Fruit fly (Drosophila melanogaster): ENCODE data around the gene CG17261.

The CG17261 gene

DNA sequence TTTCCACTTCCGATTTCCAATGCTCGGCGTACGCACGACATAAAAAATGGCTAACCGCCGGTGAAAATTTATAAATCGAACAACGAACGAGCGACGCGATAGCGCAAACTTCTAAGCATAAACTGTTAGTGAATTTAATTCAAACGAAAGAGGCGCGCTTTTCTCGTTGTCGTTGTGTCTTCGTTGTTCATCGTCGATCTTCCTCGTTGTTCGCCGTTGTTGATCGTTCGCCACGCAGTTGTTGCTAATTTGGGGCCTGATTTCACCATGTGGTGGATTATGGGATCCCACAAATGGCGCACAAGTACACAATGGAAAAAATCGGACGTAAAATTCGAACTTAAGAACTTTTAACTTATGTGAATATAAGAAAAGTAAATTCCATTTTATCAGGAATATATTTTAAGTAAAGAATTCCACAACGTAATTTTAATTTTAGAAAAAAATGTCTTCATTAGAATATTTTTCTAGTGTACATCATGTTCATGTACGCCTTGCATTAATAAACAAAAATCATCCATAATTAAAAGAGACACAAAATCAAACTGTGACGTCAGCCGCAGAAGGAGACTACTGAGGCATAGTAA, 44.0 kb downstream of the CG17261 start (continued):
- peak; percentile 79 for TF ChIP-seq CG9932 (GFP tag; IDR thresholded peaks at IDR 0.05)
- TF ChIP-seq CG32532 (GFP tag; IDR thresholded peaks at IDR 0.05), result peak; percentile 83
- TF ChIP-seq gfzf (GFP tag; optimal IDR thresholded peaks at IDR 0.05), result no peak
- TF ChIP-seq CG3838 (GFP tag; optimal IDR thresholded peaks at IDR 0.05), result peak; percentile 0
- TF ChIP-seq CG9817 (tag; optimal IDR thresholded peaks at IDR 0.05), result peak; percentile 74
- TF ChIP-seq MTF-1 (GFP tag; optimal IDR thresholded peaks at IDR 0.05; ENCODE audit: borderline replicate concordance), result no peak
- peak; percentile 57 for TF ChIP-seq tio (GFP tag; optimal IDR thresholded peaks at IDR 0.05)
- TF ChIP-seq CG13296 (GFP tag; optimal IDR thresholded peaks at IDR 0.05), result peak; percentile 76
- peak; percentile 84 for TF ChIP-seq PHDP (tag; optimal IDR thresholded peaks at IDR 0.05)
- no peak for TF ChIP-seq grn (GFP tag; optimal IDR thresholded peaks at IDR 0.05)
- peak; percentile 40 for TF ChIP-seq CG5180 (GFP tag; optimal IDR thresholded peaks at IDR 0.05)
- TF ChIP-seq inv (GFP tag; IDR thresholded peaks at IDR 0.05; ENCODE audit: partially characterized antibody), result no peak
- TF ChIP-seq Adf1 (GFP tag; IDR thresholded peaks at IDR 0.05), result peak; percentile 42
- peak; percentile 79 for TF ChIP-seq CG17359 (tag; optimal IDR thresholded peaks at IDR 0.05)
- TF ChIP-seq Rfx (GFP tag; IDR thresholded peaks at IDR 0.05), result peak; percentile 84
- peak; percentile 6 for TF ChIP-seq Myb (GFP tag; optimal IDR thresholded peaks at IDR 0.05)
- TF ChIP-seq CG4404 (GFP tag; IDR thresholded peaks at IDR 0.05), result no peak
- TF ChIP-seq Med (GFP tag), result peak; percentile 93
- TF ChIP-seq zf30C (GFP tag; optimal IDR thresholded peaks at IDR 0.05), result no peak
- TF ChIP-seq lola (GFP tag; optimal IDR thresholded peaks at IDR 0.05), result no peak
- no peak for TF ChIP-seq en (GFP tag; optimal IDR thresholded peaks at IDR 0.05)
- TF ChIP-seq zfh2 (GFP tag; optimal IDR thresholded peaks at IDR 0.05), result peak; percentile 22
- no peak for TF ChIP-seq CG8478 (optimal IDR thresholded peaks at IDR 0.05)
- peak; percentile 16 for TF ChIP-seq CG14710 (tag; optimal IDR thresholded peaks at IDR 0.05)
- TF ChIP-seq Nf-YB (GFP tag; optimal IDR thresholded peaks at IDR 0.05), result peak; percentile 30
- peak; percentile 75 for TF ChIP-seq Sox100B (GFP tag; optimal IDR thresholded peaks at IDR 0.05)
- peak; percentile 86 for TF ChIP-seq gem (tag; optimal IDR thresholded peaks at IDR 0.05)
- 0 out of 2 replicates have a peak, but pooled peaks have one; percentile 13 for TF ChIP-seq danr (GFP tag; IDR thresholded peaks at IDR 0.05)
- TF ChIP-seq B-H1 (GFP tag; IDR thresholded peaks at IDR 0.05), result peak; percentile 52; the same call in 1 of the 3 replicates
- peak; percentile 83 for TF ChIP-seq Sox102F (GFP tag; optimal IDR thresholded peaks at IDR 0.05)
- TF ChIP-seq NfI (GFP tag; optimal IDR thresholded peaks at IDR 0.05), result peak; percentile 48
- no peak for TF ChIP-seq CG4360 (GFP tag; IDR thresholded peaks at IDR 0.05)
- peak; percentile 78 for TF ChIP-seq CG7556 (GFP tag; optimal IDR thresholded peaks at IDR 0.05)
- TF ChIP-seq ara (GFP tag; IDR thresholded peaks at IDR 0.05), result no peak
- TF ChIP-seq CG14014 (GFP tag; IDR thresholded peaks at IDR 0.05), result peak; percentile 69
- peak; percentile 44; the same call in 1 of the 2 replicates for TF ChIP-seq bowl (GFP tag; IDR thresholded peaks at IDR 0.05)
- peak; percentile 31 for TF ChIP-seq Ravus (GFP tag; IDR thresholded peaks at IDR 0.05)
- TF ChIP-seq kay (GFP tag; optimal IDR thresholded peaks at IDR 0.05), result peak; percentile 51
- TF ChIP-seq B-H2 (GFP tag; optimal IDR thresholded peaks at IDR 0.05), result no peak
- TF ChIP-seq wek (GFP tag; optimal IDR thresholded peaks at IDR 0.05), result no peak
- TF ChIP-seq org-1 (GFP tag; optimal IDR thresholded peaks at IDR 0.05), result peak; percentile 55
- peak; percentile 81 for TF ChIP-seq CG31441 (GFP tag; IDR thresholded peaks at IDR 0.05)
- peak; percentile 71 for TF ChIP-seq HmgZ (tag; optimal IDR thresholded peaks at IDR 0.05)
- no peak for TF ChIP-seq CG34224 (GFP tag; IDR thresholded peaks at IDR 0.05; ENCODE audit: partially characterized antibody)
- peak; percentile 0 for TF ChIP-seq CG3065 (GFP tag; optimal IDR thresholded peaks at IDR 0.05)
- no peak for TF ChIP-seq kni (GFP tag; optimal IDR thresholded peaks at IDR 0.05)
- peak; percentile 40 for TF ChIP-seq kah (GFP tag; optimal IDR thresholded peaks at IDR 0.05)
- TF ChIP-seq Kr (GFP tag; optimal IDR thresholded peaks at IDR 0.05), result no peak
- TF ChIP-seq croc (GFP tag; conservative IDR thresholded peaks at IDR 0.05), result no peak
- peak; percentile 67 for TF ChIP-seq H2.0 (GFP tag; IDR thresholded peaks at IDR 0.05)
